Worm (Caenorhabditis elegans): ENCODE results near the gene bcs-1.

Gene bcs-1

DNA sequence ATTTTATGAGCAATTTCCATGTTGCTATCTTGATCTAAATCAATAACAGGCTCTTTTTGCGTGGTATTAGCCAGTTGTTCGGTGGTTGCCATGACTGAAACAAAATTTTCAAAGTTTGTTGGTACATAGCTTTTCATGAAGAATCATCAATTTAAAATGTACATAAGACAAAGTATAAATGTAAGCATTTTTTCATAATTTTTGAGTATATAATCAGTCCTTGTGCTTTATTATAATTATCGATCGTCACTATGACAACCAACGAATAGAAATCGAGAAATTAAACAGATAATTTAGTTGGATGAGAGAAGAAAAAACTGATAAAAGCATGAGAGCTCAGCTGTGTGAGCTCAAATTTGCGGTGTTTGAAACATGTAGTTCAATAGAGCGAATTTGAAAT is 51.0 kb downstream of the bcs-1 start, which contains the start of gene T22C8.3:
Gene T22C8.3, minus strand, starts transcription at position 101 of the 400 bp plus-strand sequence.
- TF ChIP-seq klf-2 (GFP tag; conservative IDR thresholded peaks at IDR 0.05), result no peak
- TF ChIP-seq flt-1 (GFP tag; IDR thresholded peaks at IDR 0.05), result no peak
- TF ChIP-seq T22C8.4 (GFP tag; IDR thresholded peaks at IDR 0.05), result no peak
- no peak for TF ChIP-seq med-1 (GFP tag; optimal IDR thresholded peaks at IDR 0.05; ENCODE audit: insufficient read depth)

Data from whole organism, midembryonic.